Fruit fly (Drosophila melanogaster) whole organism, pupa: ENCODE data around the gene Adgf-D.

ENCODE experiments used
- CG10348 ChIP-seq: fragments of 200-800 bp; sonication (Bioruptor generic); IDR thresholded peaks from 2 replicates; pipeline ENCODE4 v1.3.6; 2022; ENCODE audit warnings: missing biosample characterization, missing genetic modification characterization
- CG12605 ChIP-seq: fragments of 200-800 bp; sonication (Bioruptor generic); IDR thresholded peaks from 2 replicates; pipeline ENCODE4 v1.3.6; 2022; ENCODE audit warnings: missing biosample characterization, missing genetic modification characterization
- CG13204 ChIP-seq: fragments of 200-800 bp; sonication (Bioruptor generic); optimal IDR thresholded peaks from 2 replicates; lab custom pipeline; 2018; ENCODE audit warnings: missing biosample characterization, mild to moderate bottlenecking, missing genetic modification characterization, moderate library complexity
- CG14655 ChIP-seq: fragments of 200-800 bp; sonication (Bioruptor generic); optimal IDR thresholded peaks from 3 replicates; lab custom pipeline; 2017; ENCODE audit warnings: mild to moderate bottlenecking, missing biosample characterization, missing genetic modification reagents, missing genetic modification characterization
- CG15710 ChIP-seq: fragments of 200-800 bp; sonication (Bioruptor generic); optimal IDR thresholded peaks from 2 replicates; lab custom pipeline; 2018; ENCODE audit warnings: missing biosample characterization, mild to moderate bottlenecking, missing genetic modification characterization, moderate library complexity
- CG17806 ChIP-seq: fragments of 200-800 bp; sonication (Bioruptor generic); optimal IDR thresholded peaks from 2 replicates; lab custom pipeline; 2018; ENCODE audit warnings: missing biosample characterization, mild to moderate bottlenecking, missing genetic modification characterization, moderate library complexity
- CG32121 ChIP-seq: fragments of 200-800 bp; sonication (Bioruptor generic); IDR thresholded peaks from 2 replicates; pipeline ENCODE4 v1.3.6; 2022; ENCODE audit warnings: missing biosample characterization, missing genetic modification characterization
- CG34367 ChIP-seq: fragments of 200-800 bp; sonication (Bioruptor generic); optimal IDR thresholded peaks from 2 replicates; lab custom pipeline; 2018; ENCODE audit warnings: missing biosample characterization, mild to moderate bottlenecking, missing genetic modification characterization
- CG4496 ChIP-seq: fragments of 200-800 bp; sonication (Bioruptor generic); IDR thresholded peaks from 3 replicates; pipeline ENCODE4 v1.3.6; 2022; ENCODE audit warnings: missing biosample characterization, missing genetic modification characterization
- CG8159 ChIP-seq: fragments of 200-800 bp; sonication (Bioruptor generic); optimal IDR thresholded peaks from 3 replicates; lab custom pipeline; 2018; ENCODE audit warnings: missing biosample characterization, mild to moderate bottlenecking, missing genetic modification characterization, moderate library complexity
- CG8301 ChIP-seq: fragments of 200-800 bp; sonication (Bioruptor generic); optimal IDR thresholded peaks from 2 replicates; lab custom pipeline; 2018; ENCODE audit warnings: missing biosample characterization, mild to moderate bottlenecking, missing genetic modification characterization
- CG9948 ChIP-seq: fragments of 200-800 bp; sonication (Bioruptor generic); optimal IDR thresholded peaks from 2 replicates; lab custom pipeline; 2018; ENCODE audit warnings: missing biosample characterization, mild to moderate bottlenecking, missing genetic modification characterization, moderate library complexity
- D1 ChIP-seq: fragments of 200-800 bp; sonication (Bioruptor generic); optimal IDR thresholded peaks from 2 replicates; lab custom pipeline; 2018; ENCODE audit warnings: missing biosample characterization, mild to moderate bottlenecking, missing genetic modification characterization, moderate library complexity
- EcR ChIP-seq: fragments of 200-800 bp; sonication (Bioruptor generic); optimal IDR thresholded peaks from 3 replicates; lab custom pipeline; 2019; ENCODE audit warnings: missing biosample characterization, missing genetic modification characterization, mild to moderate bottlenecking, moderate library complexity, missing genetic modification reagents
- Ets98B ChIP-seq: fragments of 200-800 bp; sonication (Bioruptor generic); IDR thresholded peaks from 2 replicates; pipeline ENCODE4 v1.3.6; 2022; ENCODE audit warnings: missing biosample characterization, missing genetic modification characterization
- Pif1A ChIP-seq: fragments of 200-800 bp; sonication (Bioruptor generic); optimal IDR thresholded peaks from 3 replicates; lab custom pipeline; 2016; ENCODE audit warnings: missing biosample characterization, missing genetic modification characterization
- Pif1B ChIP-seq: fragments of 200-800 bp; sonication (Bioruptor generic); optimal IDR thresholded peaks from 3 replicates; lab custom pipeline; 2016; ENCODE audit warnings: missing biosample characterization, missing genetic modification characterization
- Snoo ChIP-seq: fragments of 200-800 bp; sonication (Bioruptor generic); optimal IDR thresholded peaks from 3 replicates; lab custom pipeline; 2017; ENCODE audit warnings: missing biosample characterization, mild to moderate bottlenecking, missing genetic modification characterization, inconsistent platforms
- fd96Ca ChIP-seq: fragments of 200-800 bp; sonication (Bioruptor generic); IDR thresholded peaks from 3 replicates; pipeline ENCODE4 v1.3.6; 2022; ENCODE audit warnings: missing biosample characterization, missing genetic modification characterization
- gl ChIP-seq: fragments of 200-800 bp; sonication (Bioruptor generic); optimal IDR thresholded peaks from 2 replicates; lab custom pipeline; 2018; ENCODE audit warnings: missing biosample characterization, mild to moderate bottlenecking, missing genetic modification characterization
- rn ChIP-seq: fragments of 200-800 bp; sonication (Bioruptor generic); IDR thresholded peaks from 2 replicates; pipeline ENCODE4 v1.3.6; 2022; ENCODE audit warnings: missing biosample characterization, missing genetic modification characterization

The Adgf-D gene

dm6 chr3R:13705292-13705885, at the start of gene Adgf-D:
Adgf-D (minus strand) TSS chr3R:13705402.
- TF ChIP-seq CG14655 (GFP tag; lab: Kevin White, UChicago) (no peak), CG8159 (tag; lab: Kevin White, UChicago) (no peak), CG34367 (no peak), Pif1B (GFP tag; lab: Kevin White, UChicago) (no peak), CG15710 (no peak), CG10348 (GFP tag; lab: Robert Waterston, UW) (no peak), CG9948 (no peak), CG13204 (GFP tag; lab: Kevin White, UChicago) (no peak), EcR (GFP tag; lab: Kevin White, UChicago) (no peak), gl (tag; lab: Kevin White, UChicago) (no peak), CG12605 (GFP tag; lab: Robert Waterston, UW) (no peak), CG32121 (no peak), fd96Ca (GFP tag; lab: Robert Waterston, UW) (no peak)

- no peak for TF ChIP-seq rn (GFP tag; lab: Robert Waterston, UW)
- TF ChIP-seq Pif1B (GFP tag; lab: Kevin White, UChicago) = no peak
- no peak for TF ChIP-seq Ets98B (GFP tag; lab: Robert Waterston, UW)
These were observed 41.0 kb upstream of the Adgf-D start for dm6 chr3R:13746066-13746673.

DNA sequence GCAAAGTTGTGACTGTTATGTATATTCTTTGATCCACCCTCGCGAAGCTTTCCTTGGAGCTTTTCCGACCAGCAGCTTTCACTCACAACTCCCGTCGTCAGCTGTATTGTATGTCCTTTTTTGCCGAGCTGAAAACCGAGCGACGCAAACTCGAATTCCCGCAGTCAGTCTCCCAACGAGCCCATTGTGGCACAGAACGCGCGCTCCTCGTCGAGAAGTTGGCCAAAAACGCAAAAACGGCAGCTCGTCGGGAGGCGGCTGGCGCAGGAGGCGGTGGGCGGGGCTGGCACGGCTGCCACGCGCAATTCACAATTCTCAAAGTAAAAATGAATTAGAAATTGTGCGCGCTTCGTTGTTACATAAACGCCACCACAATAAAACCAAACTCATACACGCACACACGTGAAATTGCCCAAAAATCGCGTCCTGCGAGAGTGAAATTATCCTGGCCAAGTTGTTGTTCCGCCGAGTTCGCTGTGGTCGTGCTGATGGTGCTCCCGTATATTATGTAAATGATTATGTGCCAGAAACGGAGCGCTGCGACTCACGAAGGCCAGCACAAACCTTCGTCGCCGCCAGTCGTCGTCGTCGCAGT, 30.2 kb upstream of the Adgf-D start:
- no peak for TF ChIP-seq CG9948
- no peak for TF ChIP-seq EcR (GFP tag; lab: Kevin White, UChicago)
- no peak for TF ChIP-seq Ets98B (GFP tag; lab: Robert Waterston, UW)
- no peak for TF ChIP-seq Snoo (tag; lab: Kevin White, UChicago)
- no peak for TF ChIP-seq CG8159 (tag; lab: Kevin White, UChicago)
- TF ChIP-seq D1 (tag; lab: Kevin White, UChicago) = no peak
- TF ChIP-seq CG4496 (GFP tag; lab: Robert Waterston, UW) = no peak
- TF ChIP-seq CG12605 (GFP tag; lab: Robert Waterston, UW) = no peak
- no peak for TF ChIP-seq Pif1A (GFP tag; lab: Kevin White, UChicago)
- no peak for TF ChIP-seq rn (GFP tag; lab: Robert Waterston, UW)
- no peak for TF ChIP-seq CG34367
- no peak for TF ChIP-seq fd96Ca (GFP tag; lab: Robert Waterston, UW)
- TF ChIP-seq Pif1B (GFP tag; lab: Kevin White, UChicago) = no peak
- TF ChIP-seq CG13204 (GFP tag; lab: Kevin White, UChicago) = no peak

DNA sequence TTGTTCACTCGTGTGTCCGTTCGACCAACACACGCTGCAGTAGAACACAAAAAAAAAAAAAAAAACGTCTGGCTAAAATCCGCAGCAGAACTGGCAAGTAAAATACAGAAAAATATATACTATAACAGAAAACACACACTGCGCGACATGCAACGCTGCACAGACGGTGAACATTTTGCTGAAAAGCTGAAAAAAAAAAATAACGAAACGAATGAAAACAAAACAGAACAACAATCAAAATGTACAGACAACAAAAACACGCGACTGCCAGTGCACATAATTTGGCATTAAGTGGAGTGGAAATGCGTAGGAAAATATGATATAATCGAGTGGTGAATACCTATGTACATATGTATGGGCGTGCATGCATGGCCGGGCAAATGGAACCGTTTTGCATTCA, 24.8 kb upstream of the Adgf-D start:
- TF ChIP-seq CG4496 (GFP tag; lab: Robert Waterston, UW) (peak; percentile 51; the same call in 1 of the 3 replicates), EcR (GFP tag; lab: Kevin White, UChicago) (no peak)
- TF ChIP-seq, all 21 proteins: peak for 1

dm6 chr3R:13728897-13729296, 23.7 kb upstream of the Adgf-D start:
- TF ChIP-seq CG13204 (GFP tag; lab: Kevin White, UChicago) = no peak
- no peak for TF ChIP-seq CG8159 (tag; lab: Kevin White, UChicago)
- TF ChIP-seq CG12605 (GFP tag; lab: Robert Waterston, UW) = no peak
- TF ChIP-seq rn (GFP tag; lab: Robert Waterston, UW) = no peak
- no peak for TF ChIP-seq CG8301
- no peak for TF ChIP-seq Pif1A (GFP tag; lab: Kevin White, UChicago)

DNA sequence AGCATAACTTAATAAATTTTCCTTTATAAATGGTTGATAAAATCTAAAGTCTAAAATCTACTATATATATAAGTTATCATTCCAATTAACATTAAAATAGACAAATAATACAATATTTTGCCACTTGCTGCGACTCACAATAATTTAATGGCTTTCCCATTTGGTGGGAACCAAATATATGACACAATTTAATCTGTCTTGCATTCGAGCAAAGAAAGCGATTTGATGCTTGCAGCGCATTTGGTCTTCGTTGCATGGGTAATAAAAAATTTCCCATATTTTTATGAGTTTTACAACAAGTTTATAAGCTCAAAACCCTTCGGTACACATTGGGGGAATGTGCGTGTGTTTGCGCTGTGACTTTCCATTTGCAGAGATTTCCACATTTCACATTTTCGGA, 21.6 kb upstream of the Adgf-D start:
- TF ChIP-seq CG32121 = no peak
- no peak for TF ChIP-seq CG17806 (tag; lab: Kevin White, UChicago)
- no peak for TF ChIP-seq CG34367
- TF ChIP-seq CG13204 (GFP tag; lab: Kevin White, UChicago) = no peak
- no peak for TF ChIP-seq CG8301
- no peak for TF ChIP-seq CG8159 (tag; lab: Kevin White, UChicago)
- no peak for TF ChIP-seq EcR (GFP tag; lab: Kevin White, UChicago)
- no peak for TF ChIP-seq rn (GFP tag; lab: Robert Waterston, UW)
- no peak for TF ChIP-seq Snoo (tag; lab: Kevin White, UChicago)
- TF ChIP-seq Pif1A (GFP tag; lab: Kevin White, UChicago) = no peak
- TF ChIP-seq CG10348 (GFP tag; lab: Robert Waterston, UW) = no peak
- no peak for TF ChIP-seq CG15710
- TF ChIP-seq gl (tag; lab: Kevin White, UChicago) = no peak
- no peak for TF ChIP-seq Ets98B (GFP tag; lab: Robert Waterston, UW)
- TF ChIP-seq, all 21 proteins: peak for 0
